Fruit fly (Drosophila melanogaster): ENCODE measurements around the gene NaPi-III.

Gene NaPi-III

dm6 chr3L:11169299-11170181, 46.4 kb downstream of the NaPi-III start, which contains the start of the genes wls and Adck5:
TSS of gene wls (minus strand) at chr3L:11169625.
TSS of gene Adck5 (plus strand) at chr3L:11169817.
- TF ChIP-seq CG33017 (tag; optimal IDR thresholded peaks at IDR 0.05) = peak; percentile 49
- peak; percentile 52 for TF ChIP-seq toe (GFP tag; optimal IDR thresholded peaks at IDR 0.05)
- peak; percentile 57 for TF ChIP-seq CG7101 (tag; optimal IDR thresholded peaks at IDR 0.05)
- peak; percentile 48 for TF ChIP-seq CG5204 (GFP tag; optimal IDR thresholded peaks at IDR 0.05)
- TF ChIP-seq CG14711 (tag; optimal IDR thresholded peaks at IDR 0.05) = peak; percentile 20
- TF ChIP-seq Hr96 (GFP tag; optimal IDR thresholded peaks at IDR 0.05) = peak; percentile 46
- peak; percentile 90 for TF ChIP-seq bab1 (GFP tag; optimal IDR thresholded peaks at IDR 0.05)
- TF ChIP-seq tj (GFP tag; optimal IDR thresholded peaks at IDR 0.05) = peak; percentile 35
- peak; percentile 31 for TF ChIP-seq ovo (GFP tag; optimal IDR thresholded peaks at IDR 0.05)
- no peak for TF ChIP-seq Clk (GFP tag; optimal IDR thresholded peaks at IDR 0.05)
- TF ChIP-seq CG12768 (GFP tag; optimal IDR thresholded peaks at IDR 0.05) = peak; percentile 67
- peak; percentile 24 for TF ChIP-seq Mnt (GFP tag; optimal IDR thresholded peaks at IDR 0.05)
- peak; percentile 43 for TF ChIP-seq pad (GFP tag; optimal IDR thresholded peaks at IDR 0.05)
- TF ChIP-seq cic (GFP tag; optimal IDR thresholded peaks at IDR 0.05) = no peak
- TF ChIP-seq CG7045 (GFP tag; optimal IDR thresholded peaks at IDR 0.05) = peak; percentile 59
- TF ChIP-seq kay (GFP tag; ENCODE audit: borderline replicate concordance) = no peak
- peak; percentile 77 for TF ChIP-seq CG11617 (GFP tag; optimal IDR thresholded peaks at IDR 0.05)
- no peak for TF ChIP-seq cnc (optimal IDR thresholded peaks at IDR 0.05)
- peak; percentile 38 for TF ChIP-seq Crg-1 (GFP tag; optimal IDR thresholded peaks at IDR 0.05)
- peak; percentile 47 for TF ChIP-seq CG1620 (GFP tag; optimal IDR thresholded peaks at IDR 0.05)

- no peak for TF ChIP-seq Mnt (GFP tag; optimal IDR thresholded peaks at IDR 0.05)
- TF ChIP-seq CG7101 (tag; optimal IDR thresholded peaks at IDR 0.05) = no peak
- no peak for TF ChIP-seq cic (GFP tag; optimal IDR thresholded peaks at IDR 0.05)
- TF ChIP-seq tj (GFP tag; optimal IDR thresholded peaks at IDR 0.05) = no peak
- no peak for TF ChIP-seq CG11617 (GFP tag; optimal IDR thresholded peaks at IDR 0.05)
These were observed 50.0 kb downstream of the NaPi-III start, which contains the start of gene CG14142 for dm6 chr3L:11173049-11173564. TSS of gene CG14142 (plus strand) at chr3L:11173514.

dm6 chr3L:11182994-11183393, 59.8 kb downstream of the NaPi-III start:
- no peak for TF ChIP-seq CG7045 (GFP tag; optimal IDR thresholded peaks at IDR 0.05)
- no peak for TF ChIP-seq cnc (optimal IDR thresholded peaks at IDR 0.05)
- no peak for TF ChIP-seq CG12768 (GFP tag; optimal IDR thresholded peaks at IDR 0.05)
- TF ChIP-seq CG33017 (tag; optimal IDR thresholded peaks at IDR 0.05) = no peak
- no peak for TF ChIP-seq Crg-1 (GFP tag; optimal IDR thresholded peaks at IDR 0.05)
- no peak for TF ChIP-seq Clk (GFP tag; optimal IDR thresholded peaks at IDR 0.05)
- TF ChIP-seq bab1 (GFP tag; optimal IDR thresholded peaks at IDR 0.05) = no peak
- TF ChIP-seq tj (GFP tag; optimal IDR thresholded peaks at IDR 0.05) = no peak
- TF ChIP-seq Hr96 (GFP tag; optimal IDR thresholded peaks at IDR 0.05) = no peak
- no peak for TF ChIP-seq cic (GFP tag; optimal IDR thresholded peaks at IDR 0.05)
- no peak for TF ChIP-seq CG14711 (tag; optimal IDR thresholded peaks at IDR 0.05)
- TF ChIP-seq CG1620 (GFP tag; optimal IDR thresholded peaks at IDR 0.05) = no peak
- TF ChIP-seq ovo (GFP tag; optimal IDR thresholded peaks at IDR 0.05) = no peak
- no peak for TF ChIP-seq CG5204 (GFP tag; optimal IDR thresholded peaks at IDR 0.05)
- TF ChIP-seq toe (GFP tag; optimal IDR thresholded peaks at IDR 0.05) = no peak

dm6 chr3L:11183965-11184364, 60.8 kb downstream of the NaPi-III start:
- TF ChIP-seq tj (GFP tag; optimal IDR thresholded peaks at IDR 0.05) (peak; percentile 74), kay (GFP tag; ENCODE audit: borderline replicate concordance) (no peak)

Measured in whole organism, adult.